Worm (Caenorhabditis elegans) whole organism, young adult: Measurements from ENCODE around the gene fbxb-14.
"Not testable (repeated sequence)": the region's sequence is repeated elsewhere in the genome, so short reads cannot be mapped to it uniquely, and the experiment has no call there.

Experiments used
- K12H6.12 ChIP-seq: fragments of 200-800 bp; sonication (Bioruptor generic); optimal IDR thresholded peaks from 2 replicates; lab custom pipeline; 2018; ENCODE audit warnings: mild to moderate bottlenecking, missing genetic modification characterization, missing compliant biosample characterization
- Y95B8A.8 ChIP-seq: fragments of 200-800 bp; sonication (Bioruptor generic); IDR thresholded peaks from 2 replicates; pipeline ENCODE4 v1.3.6; 2022; ENCODE audit warnings: missing genetic modification reagents, missing genetic modification characterization, missing compliant biosample characterization
- ama-1 ChIP-seq, 3 experiments: fragments of 150-350 bp in 1 of 3; sonication (generic microtip) in 2 of 3; optimal IDR thresholded peaks; 2 replicates each; lab custom pipeline; 2014 to 2018; ENCODE audit warnings: missing biosample characterization in 2 of 3, missing genetic modification characterization in 2 of 3, missing genetic modification reagents in 2 of 3
- athp-1 ChIP-seq: sonication (generic microtip); optimal IDR thresholded peaks from 2 replicates; lab custom pipeline; 2017; ENCODE audit warnings: mild to moderate bottlenecking, missing genetic modification characterization, missing compliant biosample characterization
- attf-3 ChIP-seq: fragments of 200-800 bp; sonication (Bioruptor generic); conservative IDR thresholded peaks from 2 replicates; pipeline ENCODE4 v1.3.6; 2022; ENCODE audit warnings: missing genetic modification reagents, missing genetic modification characterization, missing compliant biosample characterization
- ets-4 ChIP-seq: fragments of 200-800 bp; sonication (Bioruptor generic); optimal IDR thresholded peaks from 2 replicates; lab custom pipeline; 2018; ENCODE audit warnings: mild to moderate bottlenecking, missing genetic modification characterization, missing compliant biosample characterization
- fkh-3 ChIP-seq: sonication (generic microtip); optimal IDR thresholded peaks from 2 replicates; lab custom pipeline; 2016; ENCODE audit warnings: mild to moderate bottlenecking, missing genetic modification characterization, missing compliant biosample characterization
- him-1 ChIP-seq: sonication (generic microtip); optimal IDR thresholded peaks from 2 replicates; lab custom pipeline; 2016; ENCODE audit warnings: missing genotype, missing genetic modification reagents, missing genetic modification characterization, missing compliant biosample characterization
- lin-26 ChIP-seq: fragments of 200-800 bp; sonication (Bioruptor generic); IDR thresholded peaks from 2 replicates; pipeline ENCODE4 v1.3.6; 2022; ENCODE audit warnings: missing genetic modification reagents, missing genetic modification characterization, missing compliant biosample characterization
- mes-4 ChIP-seq: sonication (generic microtip); optimal IDR thresholded peaks from 2 replicates; lab custom pipeline; 2016; ENCODE audit warnings: missing genotype, missing genetic modification characterization, missing compliant biosample characterization
- repo-1 ChIP-seq: sonication (generic microtip); optimal IDR thresholded peaks from 2 replicates; lab custom pipeline; 2017; ENCODE audit warnings: mild to moderate bottlenecking, missing genetic modification characterization, missing compliant biosample characterization
- unc-62 ChIP-seq: fragments of 150-350 bp; optimal IDR thresholded peaks from 2 replicates; lab custom pipeline; 2014; ENCODE audit warnings: missing biosample characterization, missing genetic modification reagents, missing genetic modification characterization
- ztf-22 ChIP-seq: fragments of 200-800 bp; sonication (Bioruptor generic); optimal IDR thresholded peaks from 2 replicates; lab custom pipeline; 2018; ENCODE audit warnings: mild to moderate bottlenecking, missing genetic modification characterization, moderate library complexity, missing compliant biosample characterization

DNA sequence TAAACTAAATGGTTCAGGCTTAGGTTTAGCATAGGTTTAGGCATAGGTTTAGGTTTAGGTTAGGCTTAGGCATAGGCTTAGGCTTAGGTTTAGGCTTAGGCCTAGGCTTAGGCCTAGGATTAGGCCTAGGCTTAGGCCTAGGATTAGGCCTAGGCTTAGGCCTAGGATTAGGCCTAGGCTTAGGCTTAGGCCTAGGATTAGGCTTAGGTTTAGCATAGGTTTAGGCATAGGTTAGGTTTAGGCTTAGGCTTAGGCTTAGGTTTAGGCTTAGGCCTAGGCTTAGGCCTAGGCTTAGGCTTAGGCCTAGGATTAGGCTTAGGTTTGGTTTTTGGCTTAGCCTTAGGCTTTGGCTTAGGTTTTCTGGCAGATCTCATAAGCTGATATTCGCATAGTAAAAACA is 9.0 kb downstream of the fbxb-14 start:
- TF ChIP-seq attf-3; ama-1 (optimal IDR thresholded peaks at IDR 0.05; lab: Kevin White, UChicago); ama-1 (GFP tag; optimal IDR thresholded peaks at IDR 0.05; lab: Kevin White, UChicago); mes-4 (tag; lab: Kevin White, UChicago); ets-4 (GFP tag; lab: Kevin White, UChicago); athp-1 (tag; lab: Kevin White, UChicago); unc-62 (GFP tag; lab: Kevin White, UChicago); ztf-22 (GFP tag; lab: Kevin White, UChicago); K12H6.12 (tag; lab: Kevin White, UChicago); repo-1; fkh-3 (tag; lab: Kevin White, UChicago); Y95B8A.8 (GFP tag; lab: Robert Waterston, UW); him-1; lin-26 (GFP tag; lab: Robert Waterston, UW): not testable (repeated sequence)
